Worm (Caenorhabditis elegans): Measurements from ENCODE around the gene K05F1.13.

K05F1.13 gene

ce11 chrII:5818298-5818697 lies 29.4 kb downstream of the K05F1.13 start, which contains the start of gene ZK1248.4:
Gene ZK1248.4, plus strand, starts transcription at chrII:5818598.
- TF ChIP-seq skn-1 (tag; optimal IDR thresholded peaks at IDR 0.05) (no peak), sea-2 (GFP tag; optimal IDR thresholded peaks at IDR 0.05) (no peak), jun-1 (tag; optimal IDR thresholded peaks at IDR 0.05) (no peak), egl-27 (tag; optimal IDR thresholded peaks at IDR 0.05) (no peak), elt-2 (tag; optimal IDR thresholded peaks at IDR 0.05) (no peak), nhr-28 (tag; optimal IDR thresholded peaks at IDR 0.05) (no peak), pqm-1 (tag; optimal IDR thresholded peaks at IDR 0.05) (no peak), nhr-76 (tag; optimal IDR thresholded peaks at IDR 0.05) (no peak), lsy-12 (tag; optimal IDR thresholded peaks at IDR 0.05) (no peak), lin-15B (tag; optimal IDR thresholded peaks at IDR 0.05) (no peak), nhr-12 (tag; optimal IDR thresholded peaks at IDR 0.05) (no peak), hmg-11 (tag; optimal IDR thresholded peaks at IDR 0.05) (no peak), zag-1 (tag; optimal IDR thresholded peaks at IDR 0.05) (no peak), nhr-237 (tag; optimal IDR thresholded peaks at IDR 0.05) (no peak), mml-1 (tag; optimal IDR thresholded peaks at IDR 0.05) (no peak), egl-5 (tag; optimal IDR thresholded peaks at IDR 0.05) (no peak), ZK546.5 (tag; optimal IDR thresholded peaks at IDR 0.05) (no peak), fkh-2 (tag; optimal IDR thresholded peaks at IDR 0.05) (no peak), ztf-11 (tag; optimal IDR thresholded peaks at IDR 0.05) (no peak), snpc-4 (tag; optimal IDR thresholded peaks at IDR 0.05) (no peak)

DNA sequence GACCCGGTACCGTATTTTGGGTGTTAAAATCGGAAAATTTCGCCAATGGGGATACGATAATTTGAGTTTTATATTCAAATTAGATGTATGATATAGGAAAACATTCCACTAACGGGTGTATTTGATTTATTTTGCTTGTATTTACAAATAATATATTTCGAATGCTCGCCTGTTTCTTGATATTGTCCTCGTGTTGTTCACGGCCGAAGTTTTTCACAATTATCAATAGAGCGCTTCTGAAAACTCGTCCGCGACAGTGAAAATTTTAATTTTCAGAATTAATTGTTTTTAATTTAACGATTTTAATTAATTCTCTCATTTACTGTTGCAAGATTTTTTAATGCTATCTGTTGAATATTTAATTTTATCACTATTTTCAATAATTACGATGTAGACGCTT lies 30.7 kb downstream of the K05F1.13 start:
- peak; percentile 16 for TF ChIP-seq skn-1 (tag; optimal IDR thresholded peaks at IDR 0.05)
- no peak for TF ChIP-seq fos-1 (tag; optimal IDR thresholded peaks at IDR 0.05)
- peak; percentile 20 for TF ChIP-seq lin-15B (tag; optimal IDR thresholded peaks at IDR 0.05)
- peak; percentile 49 for TF ChIP-seq nhr-43 (tag; optimal IDR thresholded peaks at IDR 0.05; ENCODE audit: poor library complexity, severe bottlenecking)
- no peak for TF ChIP-seq unc-62 (GFP tag; optimal IDR thresholded peaks at IDR 0.05)
- TF ChIP-seq pqm-1 (tag; optimal IDR thresholded peaks at IDR 0.05) = peak; percentile 39
- TF ChIP-seq elt-2 (tag; optimal IDR thresholded peaks at IDR 0.05) = peak; percentile 53

DNA sequence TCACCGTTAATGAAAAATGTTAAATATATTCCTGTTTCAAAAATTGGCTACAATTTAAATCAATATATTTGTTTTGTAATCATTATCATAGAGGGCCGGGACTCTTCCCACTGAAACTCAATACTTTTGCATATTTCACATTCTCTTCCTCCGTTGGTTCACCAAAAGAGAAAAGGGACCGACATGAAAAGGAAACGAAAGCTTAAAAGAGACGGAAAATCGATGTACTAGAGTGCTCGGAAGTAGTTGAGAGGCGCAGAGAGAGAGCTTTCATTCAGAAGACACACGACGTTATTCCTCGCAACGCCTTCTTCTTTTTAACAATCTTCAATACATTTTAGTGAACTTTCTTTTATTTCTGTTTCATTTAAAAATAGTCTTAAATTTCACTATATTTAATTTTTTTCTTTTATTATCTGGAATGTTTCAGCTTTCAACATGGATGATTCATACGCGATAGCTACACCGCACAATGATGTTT lies 31.4 kb downstream of the K05F1.13 start, which contains the start of gene ehs-1:
TSS of gene ehs-1 (plus strand) at position 431 of the 481 bp plus-strand sequence.
- TF ChIP-seq nhr-25 (tag; optimal IDR thresholded peaks at IDR 0.05) = no peak
- TF ChIP-seq unc-62 (GFP tag; optimal IDR thresholded peaks at IDR 0.05) = no peak
- TF ChIP-seq nhr-237 (tag; optimal IDR thresholded peaks at IDR 0.05) = no peak
- no peak for TF ChIP-seq ceh-28 (tag; optimal IDR thresholded peaks at IDR 0.05)
- TF ChIP-seq R02D3.7 (tag; optimal IDR thresholded peaks at IDR 0.05) = no peak
- no peak for TF ChIP-seq elt-3 (tag; optimal IDR thresholded peaks at IDR 0.05)
- peak; percentile 26 for TF ChIP-seq snpc-4 (tag; optimal IDR thresholded peaks at IDR 0.05)
- no peak for TF ChIP-seq nhr-12 (tag; optimal IDR thresholded peaks at IDR 0.05)
- no peak for TF ChIP-seq ama-1 (optimal IDR thresholded peaks at IDR 0.05)
- TF ChIP-seq elt-1 (tag; optimal IDR thresholded peaks at IDR 0.05) = no peak
- TF ChIP-seq nhr-43 (tag; optimal IDR thresholded peaks at IDR 0.05; ENCODE audit: poor library complexity, severe bottlenecking) = no peak
- TF ChIP-seq lin-15B (tag; optimal IDR thresholded peaks at IDR 0.05) = peak; percentile 8
- no peak for TF ChIP-seq fos-1 (tag; optimal IDR thresholded peaks at IDR 0.05)
- TF ChIP-seq fkh-10 (GFP tag; optimal IDR thresholded peaks at IDR 0.05) = no peak
- TF ChIP-seq unc-39 (tag; optimal IDR thresholded peaks at IDR 0.05) = no peak
- no peak for TF ChIP-seq ztf-4 (tag; optimal IDR thresholded peaks at IDR 0.05)
- no peak for TF ChIP-seq tbx-2 (tag; optimal IDR thresholded peaks at IDR 0.05)
- TF ChIP-seq nhr-23 (tag; optimal IDR thresholded peaks at IDR 0.05) = no peak
- no peak for TF ChIP-seq hmg-11 (tag; optimal IDR thresholded peaks at IDR 0.05)
- no peak for TF ChIP-seq nhr-77 (tag; optimal IDR thresholded peaks at IDR 0.05)
- TF ChIP-seq pqm-1 (tag; optimal IDR thresholded peaks at IDR 0.05) = no peak
- no peak for TF ChIP-seq nhr-67 (tag; optimal IDR thresholded peaks at IDR 0.05)
- no peak for TF ChIP-seq nhr-11 (tag; optimal IDR thresholded peaks at IDR 0.05)
- TF ChIP-seq lsy-12 (tag; optimal IDR thresholded peaks at IDR 0.05) = no peak
- TF ChIP-seq eor-1 (tag; optimal IDR thresholded peaks at IDR 0.05) = no peak
- no peak for TF ChIP-seq elt-2 (tag; optimal IDR thresholded peaks at IDR 0.05)
- TF ChIP-seq nfya-1 (tag; optimal IDR thresholded peaks at IDR 0.05; ENCODE audit: insufficient read depth) = peak; percentile 43
- no peak for TF ChIP-seq jun-1 (tag; optimal IDR thresholded peaks at IDR 0.05)
- TF ChIP-seq nhr-28 (tag; optimal IDR thresholded peaks at IDR 0.05) = no peak
- no peak for TF ChIP-seq ZK546.5 (tag; optimal IDR thresholded peaks at IDR 0.05)
- TF ChIP-seq mml-1 (tag; optimal IDR thresholded peaks at IDR 0.05) = no peak
- peak; percentile 65 for TF ChIP-seq sea-2 (GFP tag; optimal IDR thresholded peaks at IDR 0.05)
- no peak for TF ChIP-seq egl-27 (tag; optimal IDR thresholded peaks at IDR 0.05)
- TF ChIP-seq ceh-9 (tag; optimal IDR thresholded peaks at IDR 0.05) = no peak
- no peak for TF ChIP-seq ceh-16 (tag; optimal IDR thresholded peaks at IDR 0.05)
- TF ChIP-seq lin-39 (tag; optimal IDR thresholded peaks at IDR 0.05) = peak; percentile 25
- no peak for TF ChIP-seq ceh-82 (tag; optimal IDR thresholded peaks at IDR 0.05)
- no peak for TF ChIP-seq fkh-2 (tag; optimal IDR thresholded peaks at IDR 0.05)
- no peak for TF ChIP-seq skn-1 (tag; optimal IDR thresholded peaks at IDR 0.05)
- no peak for TF ChIP-seq aly-2 (tag; optimal IDR thresholded peaks at IDR 0.05)
- no peak for TF ChIP-seq zag-1 (tag; optimal IDR thresholded peaks at IDR 0.05)
- TF ChIP-seq mdl-1 (tag; optimal IDR thresholded peaks at IDR 0.05) = no peak

Measured in whole organism, L3 larva.